Worm (Caenorhabditis elegans) whole organism, L1 larva: Measurements from ENCODE around the gene dao-6.

Experiments used
- aly-2 ChIP-seq: fragments of 150-350 bp; optimal IDR thresholded peaks from 2 replicates; lab custom pipeline; 2014; ENCODE audit warnings: missing biosample characterization, missing genetic modification characterization
- grh-1 ChIP-seq: fragments of 200-800 bp; sonication (Bioruptor generic); IDR thresholded peaks from 2 replicates; pipeline ENCODE4 v1.3.6; 2022; ENCODE audit warnings: missing genetic modification reagents, missing genetic modification characterization, missing compliant biosample characterization

- no peak for TF ChIP-seq grh-1 (GFP tag; lab: Robert Waterston, UW)
- no peak for TF ChIP-seq aly-2 (tag; lab: Kevin White, UChicago)
Observed at ce11 chrIII:9701798-9702197, 34.2 kb downstream of the dao-6 start.
